Worm (Caenorhabditis elegans) whole organism, midembryonic: Measurements from ENCODE around the gene srd-48.

Source experiments
- T22C8.4 ChIP-seq: fragments of 200-800 bp; sonication (Bioruptor generic); IDR thresholded peaks from 2 replicates; pipeline ENCODE4 v1.3.6; 2022; ENCODE audit warnings: missing genetic modification characterization, missing compliant biosample characterization
- cog-1 ChIP-seq: sonication (generic microtip); optimal IDR thresholded peaks from 2 replicates; lab custom pipeline; 2016; ENCODE audit warnings: missing genetic modification characterization, missing compliant biosample characterization
- flt-1 ChIP-seq: fragments of 200-800 bp; sonication (Bioruptor generic); IDR thresholded peaks from 2 replicates; pipeline ENCODE4 v1.3.6; 2022; ENCODE audit warnings: missing genetic modification characterization, missing compliant biosample characterization
- klf-2 ChIP-seq: fragments of 200-800 bp; sonication (Bioruptor generic); conservative IDR thresholded peaks from 2 replicates; pipeline ENCODE4 v1.3.6; 2022; ENCODE audit warnings: missing genetic modification reagents, missing genetic modification characterization, missing compliant biosample characterization
- med-1 ChIP-seq: sonication (generic microtip); optimal IDR thresholded peaks from 2 replicates; lab custom pipeline; 2017; ENCODE audit warnings: missing genetic modification characterization, mild to moderate bottlenecking, missing compliant biosample characterization, antibody characterized with exemption, missing genetic modification reagents; ENCODE audit not compliant: insufficient read depth
- ref-1 ChIP-seq: fragments of 200-800 bp; sonication (Bioruptor generic); conservative IDR thresholded peaks from 2 replicates; pipeline ENCODE4 v1.3.6; 2022; ENCODE audit warnings: missing genetic modification reagents, missing genetic modification characterization, missing compliant biosample characterization
- tab-1 ChIP-seq: fragments of 200-800 bp; sonication (Bioruptor generic); IDR thresholded peaks from 2 replicates; pipeline ENCODE4 v1.3.6; 2022; ENCODE audit warnings: missing genetic modification characterization, missing compliant biosample characterization
- ztf-23 ChIP-seq: fragments of 200-800 bp; sonication (Bioruptor generic); IDR thresholded peaks from 2 replicates; pipeline ENCODE4 v1.3.6; 2022; ENCODE audit warnings: missing genetic modification reagents, missing genetic modification characterization, missing compliant biosample characterization
- ztf-29 ChIP-seq: fragments of 200-800 bp; sonication (Bioruptor generic); IDR thresholded peaks from 2 replicates; pipeline ENCODE4 v1.3.6; 2022; ENCODE audit warnings: missing genetic modification reagents, missing genetic modification characterization, missing compliant biosample characterization

srd-48 gene

ce11 chrX:12356581-12356980 is 20.7 kb downstream of the srd-48 start, which contains the start of gene nspc-12:
nspc-12 (minus strand) TSS chrX:12356681.
- TF ChIP-seq med-1 = no peak
- TF ChIP-seq tab-1 (GFP tag; lab: Robert Waterston, UW) = no peak
- no peak for TF ChIP-seq ztf-23 (GFP tag; lab: Robert Waterston, UW)
- TF ChIP-seq klf-2 (GFP tag; lab: Robert Waterston, UW) = no peak
- TF ChIP-seq flt-1 (GFP tag; lab: Robert Waterston, UW) = no peak

- TF ChIP-seq flt-1 (GFP tag; lab: Robert Waterston, UW) (no peak), klf-2 (GFP tag; lab: Robert Waterston, UW) (no peak), med-1 (no peak), cog-1 (tag; lab: Kevin White, UChicago) (no peak), ztf-29 (GFP tag; lab: Robert Waterston, UW) (no peak), tab-1 (GFP tag; lab: Robert Waterston, UW) (no peak), T22C8.4 (GFP tag; lab: Robert Waterston, UW) (no peak), ref-1 (GFP tag; lab: Robert Waterston, UW) (no peak), ztf-23 (GFP tag; lab: Robert Waterston, UW) (no peak)
These were observed 21.2 kb downstream of the srd-48 start, which contains the start of gene nspc-13 for ce11 chrX:12357127-12357526. nspc-13 (plus strand) TSS chrX:12357427.

- TF ChIP-seq flt-1 (GFP tag; lab: Robert Waterston, UW) (no peak), med-1 (no peak), T22C8.4 (GFP tag; lab: Robert Waterston, UW) (no peak), tab-1 (GFP tag; lab: Robert Waterston, UW) (no peak), ref-1 (GFP tag; lab: Robert Waterston, UW) (no peak), ztf-23 (GFP tag; lab: Robert Waterston, UW) (no peak), cog-1 (tag; lab: Kevin White, UChicago) (no peak)
These were observed 23.0 kb downstream of the srd-48 start, which contains the start of gene nspc-14 for ce11 chrX:12358957-12359356. nspc-14 (minus strand) TSS chrX:12359057.

- TF ChIP-seq cog-1 (tag; lab: Kevin White, UChicago) (no peak), ztf-23 (GFP tag; lab: Robert Waterston, UW) (no peak), ztf-29 (GFP tag; lab: Robert Waterston, UW) (no peak), flt-1 (GFP tag; lab: Robert Waterston, UW) (no peak), klf-2 (GFP tag; lab: Robert Waterston, UW) (no peak), tab-1 (GFP tag; lab: Robert Waterston, UW) (no peak), med-1 (no peak), T22C8.4 (GFP tag; lab: Robert Waterston, UW) (no peak)
These were observed 24.5 kb downstream of the srd-48 start, which contains the start of the genes nspc-15 and F19H6.6 for ce11 chrX:12360444-12360843. nspc-15 (plus strand) TSS chrX:12360744. F19H6.6 (plus strand) TSS chrX:12360827.

ce11 chrX:12362951-12363486 is 27.1 kb downstream of the srd-48 start:
- TF ChIP-seq med-1 (peak; percentile 12), ref-1 (GFP tag; lab: Robert Waterston, UW) (no peak), tab-1 (GFP tag; lab: Robert Waterston, UW) (no peak), klf-2 (GFP tag; lab: Robert Waterston, UW) (peak; percentile 44; the same call in 1 of the 2 replicates), ztf-29 (GFP tag; lab: Robert Waterston, UW) (no peak), ztf-23 (GFP tag; lab: Robert Waterston, UW) (0 out of 2 replicates have a peak, but pooled peaks have one; percentile 35), T22C8.4 (GFP tag; lab: Robert Waterston, UW) (peak; percentile 91), cog-1 (tag; lab: Kevin White, UChicago) (peak; percentile 87), flt-1 (GFP tag; lab: Robert Waterston, UW) (no peak)

ce11 chrX:12364804-12365203 is 28.9 kb downstream of the srd-48 start, which contains the start of gene F19H6.5:
F19H6.5 (minus strand) TSS chrX:12364904.
- TF ChIP-seq klf-2 (GFP tag; lab: Robert Waterston, UW) (no peak), ztf-29 (GFP tag; lab: Robert Waterston, UW) (no peak), tab-1 (GFP tag; lab: Robert Waterston, UW) (no peak), T22C8.4 (GFP tag; lab: Robert Waterston, UW) (no peak), ztf-23 (GFP tag; lab: Robert Waterston, UW) (no peak), cog-1 (tag; lab: Kevin White, UChicago) (no peak), flt-1 (GFP tag; lab: Robert Waterston, UW) (no peak), med-1 (no peak), ref-1 (GFP tag; lab: Robert Waterston, UW) (no peak)

- TF ChIP-seq ztf-29 (GFP tag; lab: Robert Waterston, UW) = no peak
- no peak for TF ChIP-seq tab-1 (GFP tag; lab: Robert Waterston, UW)
- TF ChIP-seq ztf-23 (GFP tag; lab: Robert Waterston, UW) = no peak
These were observed 29.5 kb downstream of the srd-48 start, which contains the start of gene F19H6.4 for ce11 chrX:12365388-12365787. F19H6.4 (plus strand) TSS chrX:12365688.

ce11 chrX:12367498-12367897 is 31.6 kb downstream of the srd-48 start:
- peak; percentile 81 for TF ChIP-seq tab-1 (GFP tag; lab: Robert Waterston, UW)
- TF ChIP-seq med-1 = peak; percentile 21
- peak; percentile 47; the same call in 1 of the 2 replicates for TF ChIP-seq ztf-29 (GFP tag; lab: Robert Waterston, UW)
- peak; percentile 58; the same call in 1 of the 2 replicates for TF ChIP-seq ref-1 (GFP tag; lab: Robert Waterston, UW)
- TF ChIP-seq T22C8.4 (GFP tag; lab: Robert Waterston, UW) = peak; percentile 62
- peak; percentile 92 for TF ChIP-seq flt-1 (GFP tag; lab: Robert Waterston, UW)
- TF ChIP-seq klf-2 (GFP tag; lab: Robert Waterston, UW) = 0 out of 2 replicates have a peak, but pooled peaks have one; percentile 34
- peak; percentile 85 for TF ChIP-seq ztf-23 (GFP tag; lab: Robert Waterston, UW)
- TF ChIP-seq cog-1 (tag; lab: Kevin White, UChicago) = no peak

- TF ChIP-seq klf-2 (GFP tag; lab: Robert Waterston, UW) (no peak), flt-1 (GFP tag; lab: Robert Waterston, UW) (no peak)
These were observed 35.4 kb downstream of the srd-48 start, which contains the start of gene rif-1.2 for ce11 chrX:12371321-12371720. rif-1.2 (minus strand) TSS chrX:12371421.
